Worm (Caenorhabditis elegans) whole organism, L2 larva: Measurements from ENCODE around the gene ZK899.3.

ENCODE experiments used
- C34F6.9 ChIP-seq: fragments of 150-350 bp; optimal IDR thresholded peaks from 2 replicates; lab custom pipeline; 2014; ENCODE audit warnings: missing biosample characterization, missing genetic modification characterization
- F13H6.1 ChIP-seq: sonication (generic microtip); optimal IDR thresholded peaks from 2 replicates; lab custom pipeline; 2016; ENCODE audit warnings: missing genetic modification characterization, missing compliant biosample characterization
- R02D3.7 ChIP-seq: fragments of 150-350 bp; optimal IDR thresholded peaks from 2 replicates; lab custom pipeline; 2014; ENCODE audit warnings: missing biosample characterization, missing genetic modification characterization
- ZK546.5 ChIP-seq: sonication (generic microtip); optimal IDR thresholded peaks from 2 replicates; lab custom pipeline; 2017; ENCODE audit warnings: missing biosample characterization, missing genetic modification characterization
- alr-1 ChIP-seq: fragments of 150-350 bp; optimal IDR thresholded peaks from 2 replicates; lab custom pipeline; 2014; ENCODE audit warnings: missing biosample characterization, missing genetic modification characterization
- aly-2 ChIP-seq: fragments of 150-350 bp; optimal IDR thresholded peaks from 2 replicates; lab custom pipeline; 2014; ENCODE audit warnings: missing biosample characterization, missing genetic modification characterization
- blmp-1 ChIP-seq: sonication (generic microtip); optimal IDR thresholded peaks from 2 replicates; lab custom pipeline; 2017; ENCODE audit warnings: missing genetic modification characterization, mild to moderate bottlenecking, missing compliant biosample characterization, antibody characterized with exemption, moderate library complexity; ENCODE audit not compliant: insufficient read depth
- ceh-16 ChIP-seq: fragments of 150-350 bp; optimal IDR thresholded peaks from 2 replicates; lab custom pipeline; 2014; ENCODE audit warnings: missing biosample characterization, missing genetic modification characterization
- dmd-4 ChIP-seq: sonication (generic microtip); optimal IDR thresholded peaks from 2 replicates; lab custom pipeline; 2017; ENCODE audit warnings: missing biosample characterization, missing genetic modification characterization
- elt-1 ChIP-seq: fragments of 150-350 bp; optimal IDR thresholded peaks from 2 replicates; lab custom pipeline; 2014; ENCODE audit warnings: missing biosample characterization, missing genetic modification characterization
- elt-3 ChIP-seq: sonication (generic microtip); optimal IDR thresholded peaks from 2 replicates; lab custom pipeline; 2017; ENCODE audit warnings: missing biosample characterization, missing genetic modification characterization
- gmeb-1 ChIP-seq: fragments of 150-350 bp; optimal IDR thresholded peaks from 2 replicates; lab custom pipeline; 2014; ENCODE audit warnings: missing biosample characterization, missing genetic modification characterization
- lin-11 ChIP-seq: fragments of 150-350 bp; sonication (generic microtip); optimal IDR thresholded peaks from 2 replicates; lab custom pipeline; 2014; ENCODE audit warnings: missing biosample characterization, missing genetic modification characterization, inconsistent platforms, mixed read lengths
- lin-39 ChIP-seq: fragments of 150-350 bp; optimal IDR thresholded peaks from 2 replicates; lab custom pipeline; 2014; ENCODE audit warnings: missing biosample characterization, missing genetic modification reagents, missing genetic modification characterization
- lsy-2 ChIP-seq, 2 experiments: fragments of 150-350 bp in 1 of 2; sonication (generic microtip) in 1 of 2; optimal IDR thresholded peaks; 2 replicates each; lab custom pipeline; 2014 to 2017; ENCODE audit warnings: missing biosample characterization in 2 of 2, missing genetic modification characterization in 2 of 2
- mab-5 ChIP-seq: fragments of 150-350 bp; optimal IDR thresholded peaks from 2 replicates; lab custom pipeline; 2014; ENCODE audit warnings: missing biosample characterization, missing genetic modification characterization
- mbf-1 ChIP-seq: sonication (generic microtip); optimal IDR thresholded peaks from 2 replicates; lab custom pipeline; 2017; ENCODE audit warnings: missing biosample characterization, missing genetic modification characterization
- mdl-1 ChIP-seq, 2 experiments: fragments of 150-350 bp in 1 of 2; sonication (generic microtip) in 1 of 2; optimal IDR thresholded peaks; 2 replicates each; lab custom pipeline; 2017; ENCODE audit warnings: missing biosample characterization in 2 of 2, missing genetic modification characterization in 2 of 2
- nhr-10 ChIP-seq: sonication (generic microtip); optimal IDR thresholded peaks from 2 replicates; lab custom pipeline; 2017; ENCODE audit warnings: missing biosample characterization, missing genetic modification characterization
- nhr-11 ChIP-seq: fragments of 150-350 bp; optimal IDR thresholded peaks from 2 replicates; lab custom pipeline; 2014; ENCODE audit warnings: missing biosample characterization, missing genetic modification characterization
- nhr-129 ChIP-seq: fragments of 150-350 bp; optimal IDR thresholded peaks from 2 replicates; lab custom pipeline; 2014; ENCODE audit warnings: missing biosample characterization, missing genetic modification characterization
- nhr-21 ChIP-seq: fragments of 150-350 bp; optimal IDR thresholded peaks from 2 replicates; lab custom pipeline; 2014; ENCODE audit warnings: missing biosample characterization, missing genetic modification characterization
- nhr-23 ChIP-seq: fragments of 150-350 bp; optimal IDR thresholded peaks from 2 replicates; lab custom pipeline; 2014; ENCODE audit warnings: missing biosample characterization, missing genetic modification reagents, missing genetic modification characterization
- nhr-237 ChIP-seq: fragments of 150-350 bp; optimal IDR thresholded peaks from 2 replicates; lab custom pipeline; 2014; ENCODE audit warnings: missing biosample characterization, missing genetic modification characterization
- nhr-25 ChIP-seq: fragments of 150-350 bp; sonication (generic microtip); optimal IDR thresholded peaks from 3 replicates; lab custom pipeline; 2014; ENCODE audit warnings: missing biosample characterization, missing genetic modification characterization
- nhr-6 ChIP-seq: fragments of 150-350 bp; optimal IDR thresholded peaks from 2 replicates; lab custom pipeline; 2014; ENCODE audit warnings: missing biosample characterization, missing genetic modification characterization
- skn-1 ChIP-seq: sonication (generic microtip); optimal IDR thresholded peaks from 2 replicates; lab custom pipeline; 2017; ENCODE audit warnings: missing biosample characterization, missing genetic modification characterization
- sma-9 ChIP-seq, 2 experiments: fragments of 150-350 bp in 1 of 2; sonication (generic microtip) in 1 of 2; optimal IDR thresholded peaks; 2 replicates each; lab custom pipeline; 2014 to 2016; ENCODE audit warnings: missing genetic modification characterization in 2 of 2, mild to moderate bottlenecking in 1 of 2, missing biosample characterization in 1 of 2, missing compliant biosample characterization in 1 of 2, missing genetic modification reagents in 1 of 2, moderate library complexity in 1 of 2
- snpc-4 ChIP-seq: fragments of 150-350 bp; optimal IDR thresholded peaks from 2 replicates; lab custom pipeline; 2014; ENCODE audit warnings: missing biosample characterization, missing genetic modification characterization
- unc-39 ChIP-seq: fragments of 150-350 bp; optimal IDR thresholded peaks from 2 replicates; lab custom pipeline; 2014; ENCODE audit warnings: missing biosample characterization, missing genetic modification characterization
- unc-55 ChIP-seq: fragments of 150-350 bp; sonication (generic microtip); optimal IDR thresholded peaks from 3 replicates; lab custom pipeline; 2014; ENCODE audit warnings: missing biosample characterization, missing genetic modification reagents, missing genetic modification characterization
- unc-62 ChIP-seq: fragments of 150-350 bp; optimal IDR thresholded peaks from 2 replicates; lab custom pipeline; 2014; ENCODE audit warnings: missing biosample characterization, missing genetic modification reagents, missing genetic modification characterization
- zag-1 ChIP-seq: fragments of 150-350 bp; optimal IDR thresholded peaks from 2 replicates; lab custom pipeline; 2014; ENCODE audit warnings: missing biosample characterization, missing genetic modification characterization
- ztf-1 ChIP-seq: fragments of 200-800 bp; sonication (Bioruptor generic); conservative IDR thresholded peaks from 2 replicates; pipeline ENCODE4 v1.3.6; 2022; ENCODE audit warnings: missing genetic modification characterization, missing compliant biosample characterization
- ztf-4 ChIP-seq: fragments of 150-350 bp; optimal IDR thresholded peaks from 2 replicates; lab custom pipeline; 2014; ENCODE audit warnings: missing biosample characterization, missing genetic modification characterization

The ZK899.3 gene

ce11 chrX:9494661-9495060 is 41.7 kb downstream of the ZK899.3 start:
- no peak for TF ChIP-seq nhr-23 (tag; lab: Kevin White, UChicago)
- TF ChIP-seq R02D3.7 (tag; lab: Kevin White, UChicago) = no peak
- no peak for TF ChIP-seq alr-1
- TF ChIP-seq aly-2 (tag; lab: Kevin White, UChicago) = no peak
- no peak for TF ChIP-seq blmp-1 (tag; lab: Kevin White, UChicago)
- TF ChIP-seq elt-1 (tag; lab: Kevin White, UChicago) = no peak
- no peak for TF ChIP-seq ztf-1 (GFP tag; lab: Robert Waterston, UW)
- TF ChIP-seq zag-1 (tag; lab: Kevin White, UChicago) = no peak
- no peak for TF ChIP-seq gmeb-1 (tag; lab: Kevin White, UChicago)
- TF ChIP-seq, all 48 proteins: peak for 0

- TF ChIP-seq lin-11 (tag; lab: Kevin White, UChicago) = no peak
- TF ChIP-seq sma-9 (GFP tag; optimal IDR thresholded peaks at IDR 0.05; lab: Kevin White, UChicago) = no peak
- no peak for TF ChIP-seq sma-9 (tag; optimal IDR thresholded peaks at IDR 0.05; lab: Kevin White, UChicago)
- TF ChIP-seq nhr-129 = no peak
- TF ChIP-seq nhr-25 (tag; lab: Kevin White, UChicago) = no peak
- no peak for TF ChIP-seq skn-1 (tag; lab: Kevin White, UChicago)
- TF ChIP-seq nhr-11 = no peak
- no peak for TF ChIP-seq dmd-4
- no peak for TF ChIP-seq unc-62 (GFP tag; lab: Kevin White, UChicago)
- no peak for TF ChIP-seq nhr-10 (tag; lab: Kevin White, UChicago)
- no peak for TF ChIP-seq lin-39 (tag; lab: Kevin White, UChicago)
- TF ChIP-seq ZK546.5 (tag; lab: Kevin White, UChicago) = no peak
- TF ChIP-seq zag-1 (tag; lab: Kevin White, UChicago) = no peak
- no peak for TF ChIP-seq mdl-1 (tag; optimal IDR thresholded peaks at IDR 0.05; lab: Kevin White, UChicago)
- no peak for TF ChIP-seq nhr-237 (tag; lab: Kevin White, UChicago)
- TF ChIP-seq snpc-4 (tag; lab: Kevin White, UChicago) = no peak
- TF ChIP-seq mbf-1 (tag; lab: Kevin White, UChicago) = no peak
- no peak for TF ChIP-seq nhr-6
- no peak for TF ChIP-seq nhr-23 (tag; lab: Kevin White, UChicago)
Measured at ce11 chrX:9499355-9499754, 46.4 kb downstream of the ZK899.3 start.

DNA sequence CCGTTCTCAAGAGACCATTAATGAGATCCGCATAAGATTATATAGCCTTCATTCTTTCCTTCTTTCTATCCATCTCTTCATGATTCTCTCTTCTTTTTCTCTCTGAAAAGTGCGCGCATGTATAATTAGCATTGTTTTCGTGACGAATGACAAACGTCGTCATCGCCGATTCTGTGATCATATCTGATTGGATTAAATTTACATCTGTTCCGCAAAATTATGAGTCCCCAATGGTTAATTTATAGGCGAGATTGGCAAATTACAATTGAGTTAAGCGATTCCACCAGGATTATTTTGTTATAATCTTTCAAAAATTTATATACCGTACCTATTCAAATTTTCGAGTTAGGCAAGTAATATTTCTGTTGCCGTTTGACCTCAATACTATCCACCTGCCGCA is 51.3 kb downstream of the ZK899.3 start:
- no peak for TF ChIP-seq alr-1
- TF ChIP-seq aly-2 (tag; lab: Kevin White, UChicago) = no peak
- TF ChIP-seq F13H6.1 (tag; lab: Kevin White, UChicago) = no peak
- peak; percentile 5 for TF ChIP-seq unc-55 (GFP tag; lab: Kevin White, UChicago)
- no peak for TF ChIP-seq elt-3 (tag; lab: Kevin White, UChicago)
- TF ChIP-seq snpc-4 (tag; lab: Kevin White, UChicago) = no peak
- TF ChIP-seq mab-5 (tag; lab: Kevin White, UChicago) = peak; percentile 28
- TF ChIP-seq ZK546.5 (tag; lab: Kevin White, UChicago) = no peak
- no peak for TF ChIP-seq nhr-23 (tag; lab: Kevin White, UChicago)
- TF ChIP-seq ceh-16 (tag; lab: Kevin White, UChicago) = peak; percentile 17
- no peak for TF ChIP-seq nhr-21 (tag; lab: Kevin White, UChicago)
- TF ChIP-seq nhr-11 = no peak
- TF ChIP-seq ztf-4 (tag; lab: Kevin White, UChicago) = no peak
- no peak for TF ChIP-seq lsy-2 (tag; optimal IDR thresholded peaks at IDR 0.05; lab: Kevin White, UChicago)
- no peak for TF ChIP-seq mdl-1 (tag; optimal IDR thresholded peaks at IDR 0.05; lab: Kevin White, UChicago)
- no peak for TF ChIP-seq unc-39 (tag; lab: Kevin White, UChicago)
- no peak for TF ChIP-seq C34F6.9 (tag; lab: Kevin White, UChicago)
